Worm (Caenorhabditis elegans) whole organism, L1 larva: ENCODE data around the gene F59C12.3.
A peak's percentile ranks its signal among the peaks of the same experiment; 100 is the strongest.

Source experiments
- blmp-1 ChIP-seq: fragments of 150-350 bp; optimal IDR thresholded peaks from 2 replicates; lab custom pipeline; 2014; ENCODE audit warnings: missing biosample characterization, missing genetic modification characterization
- ceh-82 ChIP-seq, 3 experiments: fragments of 150-350 bp in 1 of 3; sonication (generic microtip) in 2 of 3; optimal IDR thresholded peaks; 2 replicates each; lab custom pipeline; 2014 to 2017; ENCODE audit warnings: missing biosample characterization in 3 of 3, missing genetic modification characterization in 3 of 3
- egl-27 ChIP-seq, 2 experiments: fragments of 150-350 bp in 1 of 2; sonication (generic microtip); optimal IDR thresholded peaks; 3 replicates each; lab custom pipeline; 2017 to 2018; ENCODE audit warnings: missing biosample characterization in 2 of 2, missing genetic modification characterization in 2 of 2, missing genetic modification reagents in 2 of 2
- hlh-17 ChIP-seq: fragments of 200-800 bp; sonication (Bioruptor generic); optimal IDR thresholded peaks from 2 replicates; lab custom pipeline; 2018; ENCODE audit warnings: missing genetic modification characterization, mild to moderate bottlenecking, missing compliant biosample characterization, moderate library complexity, borderline replicate concordance
- nhr-237 ChIP-seq: fragments of 150-350 bp; optimal IDR thresholded peaks from 2 replicates; lab custom pipeline; 2014; ENCODE audit warnings: missing biosample characterization, missing genetic modification characterization

DNA sequence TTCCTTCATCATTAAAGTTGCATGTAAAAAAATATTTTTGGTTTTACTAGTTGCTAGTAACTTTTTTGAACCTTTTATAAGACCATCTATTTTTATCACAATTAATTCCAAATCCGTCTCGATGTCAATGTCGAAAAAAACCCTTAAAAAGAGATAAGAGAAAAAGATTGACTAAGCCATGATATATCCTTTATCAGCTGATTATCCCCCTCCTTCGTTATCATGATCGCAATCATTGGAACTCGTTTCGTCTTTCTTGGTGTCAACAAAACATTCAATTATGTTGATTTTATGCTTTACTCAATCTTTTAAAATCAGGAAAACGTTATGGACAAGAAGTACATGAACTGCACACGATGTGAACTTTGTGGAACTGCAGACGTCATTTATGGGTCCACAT is 51.2 kb downstream of the F59C12.3 start, which contains the start of gene K08B5.1:
- TF ChIP-seq ceh-82 (tag; optimal IDR thresholded peaks at IDR 0.05; lab: Kevin White, UChicago) (no peak), nhr-237 (no peak), egl-27 (tag; optimal IDR thresholded peaks at IDR 0.05; lab: Kevin White, UChicago) (no peak), hlh-17 (GFP tag; lab: Kevin White, UChicago) (no peak), blmp-1 (tag; lab: Kevin White, UChicago) (peak; percentile 50)
